Worm (Caenorhabditis elegans) whole organism, L4 larva: Measurements from ENCODE around the gene T13C5.6.

Source experiments
- F49E8.2 ChIP-seq: sonication (generic microtip); optimal IDR thresholded peaks from 2 replicates; lab custom pipeline; 2016; ENCODE audit warnings: missing compliant biosample characterization, mild to moderate bottlenecking, missing genetic modification characterization, borderline replicate concordance
- aly-2 ChIP-seq: sonication (generic microtip); optimal IDR thresholded peaks from 2 replicates; lab custom pipeline; 2018; ENCODE audit warnings: missing biosample characterization, missing genetic modification characterization
- hlh-30 ChIP-seq: sonication (generic microtip); optimal IDR thresholded peaks from 2 replicates; lab custom pipeline; 2017; ENCODE audit warnings: antibody characterized with exemption, mild to moderate bottlenecking, missing genetic modification characterization, missing compliant biosample characterization; ENCODE audit not compliant: insufficient read depth
- lin-15B ChIP-seq: fragments of 150-350 bp; sonication (generic microtip); optimal IDR thresholded peaks from 3 replicates; lab custom pipeline; 2014; ENCODE audit warnings: missing biosample characterization, missing genetic modification characterization
- mep-1 ChIP-seq: fragments of 150-350 bp; sonication (generic microtip); optimal IDR thresholded peaks from 3 replicates; lab custom pipeline; 2014; ENCODE audit warnings: missing biosample characterization, missing genetic modification characterization
- nhr-28 ChIP-seq: fragments of 150-350 bp; optimal IDR thresholded peaks from 2 replicates; lab custom pipeline; 2014; ENCODE audit warnings: missing biosample characterization, missing genetic modification characterization
- snpc-4 ChIP-seq: fragments of 150-350 bp; optimal IDR thresholded peaks from 2 replicates; lab custom pipeline; 2014; ENCODE audit warnings: missing biosample characterization, missing genetic modification characterization
- unc-130 ChIP-seq: sonication (generic microtip); optimal IDR thresholded peaks from 2 replicates; lab custom pipeline; 2016; ENCODE audit warnings: missing genetic modification reagents, missing genetic modification characterization, missing compliant biosample characterization
- zfp-3 ChIP-seq: fragments of 200-800 bp; sonication (Bioruptor generic); conservative IDR thresholded peaks from 2 replicates; pipeline ENCODE4 v1.3.6; 2022; ENCODE audit warnings: missing genetic modification reagents, missing genetic modification characterization, missing compliant biosample characterization

- no peak for TF ChIP-seq mep-1 (tag; lab: Kevin White, UChicago)
- no peak for TF ChIP-seq aly-2 (tag; lab: Kevin White, UChicago)
- no peak for TF ChIP-seq hlh-30 (tag; lab: Kevin White, UChicago)
- no peak for TF ChIP-seq unc-130 (GFP tag; lab: Kevin White, UChicago)
- no peak for TF ChIP-seq F49E8.2 (tag; lab: Kevin White, UChicago)
- no peak for TF ChIP-seq nhr-28 (tag; lab: Kevin White, UChicago)
- TF ChIP-seq snpc-4 (tag; lab: Kevin White, UChicago) = no peak
- TF ChIP-seq zfp-3 (GFP tag; lab: Robert Waterston, UW) = no peak
- no peak for TF ChIP-seq lin-15B
Observed at ce11 chrX:6216551-6216950, 9.1 kb upstream of the T13C5.6 start, which contains the start of gene lrch-1.
